Fruit fly (Drosophila melanogaster) whole organism, embryonic: ENCODE measurements around the gene sau.
A peak's percentile ranks its signal among the peaks of the same experiment; 100 is the strongest.

Experiments used
- CG10366 ChIP-seq: fragments of 200-800 bp; sonication (Bioruptor generic); IDR thresholded peaks from 2 replicates; pipeline ENCODE4 v1.3.6; 2022; ENCODE audit warnings: missing biosample characterization, missing genetic modification characterization
- CG10654 ChIP-seq: fragments of 200-800 bp; sonication (Bioruptor generic); optimal IDR thresholded peaks from 2 replicates; lab custom pipeline; 2016; ENCODE audit warnings: missing biosample characterization, missing genetic modification characterization
- CG13123 ChIP-seq: fragments of 200-800 bp; sonication (Bioruptor generic); optimal IDR thresholded peaks from 2 replicates; lab custom pipeline; 2016; ENCODE audit warnings: missing biosample characterization, missing genetic modification characterization
- CG14441 ChIP-seq: fragments of 200-800 bp; sonication (Bioruptor generic); IDR thresholded peaks from 2 replicates; pipeline ENCODE4 v1.3.6; 2022; ENCODE audit warnings: missing biosample characterization, missing genetic modification characterization
- CG14860 ChIP-seq: fragments of 200-800 bp; sonication (Bioruptor generic); IDR thresholded peaks from 3 replicates; pipeline ENCODE4 v1.3.6; 2022; ENCODE audit warnings: missing biosample characterization, missing genetic modification characterization; ENCODE audit not compliant: partially characterized antibody
- CG15011 ChIP-seq: fragments of 200-800 bp; sonication (Bioruptor generic); optimal IDR thresholded peaks from 3 replicates; lab custom pipeline; 2018; ENCODE audit warnings: missing biosample characterization, mild to moderate bottlenecking, missing genetic modification characterization
- CG18476 ChIP-seq: fragments of 200-800 bp; sonication (Bioruptor generic); optimal IDR thresholded peaks from 2 replicates; lab custom pipeline; 2016; ENCODE audit warnings: missing biosample characterization, mild to moderate bottlenecking, missing genetic modification characterization
- CG2875 ChIP-seq: fragments of 200-800 bp; sonication (Bioruptor generic); optimal IDR thresholded peaks from 2 replicates; lab custom pipeline; 2017; ENCODE audit warnings: missing biosample characterization, mild to moderate bottlenecking, missing genetic modification characterization, missing genetic modification reagents
- CG4820 ChIP-seq: fragments of 200-800 bp; sonication (Bioruptor generic); optimal IDR thresholded peaks from 3 replicates; lab custom pipeline; 2016; ENCODE audit warnings: missing biosample characterization, missing genetic modification characterization
- CG7357 ChIP-seq: fragments of 200-800 bp; sonication (Bioruptor generic); IDR thresholded peaks from 3 replicates; pipeline ENCODE4 v1.3.6; 2022; ENCODE audit warnings: missing biosample characterization, missing genetic modification characterization
- CG9932 ChIP-seq: fragments of 200-800 bp; sonication (Bioruptor generic); IDR thresholded peaks from 2 replicates; pipeline ENCODE4 v1.3.6; 2022; ENCODE audit warnings: missing biosample characterization, missing genetic modification characterization
- CHES-1-like ChIP-seq: fragments of 200-800 bp; sonication (Bioruptor generic); optimal IDR thresholded peaks from 2 replicates; lab custom pipeline; 2016; ENCODE audit warnings: missing biosample characterization, missing genetic modification characterization
- CrebB ChIP-seq: fragments of 200-800 bp; sonication (Bioruptor generic); optimal IDR thresholded peaks from 3 replicates; lab custom pipeline; 2018; ENCODE audit warnings: missing biosample characterization, mild to moderate bottlenecking, missing genetic modification characterization
- D19B ChIP-seq: fragments of 200-800 bp; sonication (Bioruptor generic); optimal IDR thresholded peaks from 2 replicates; lab custom pipeline; 2017; ENCODE audit warnings: missing biosample characterization, mild to moderate bottlenecking, missing genetic modification characterization
- Doc3 ChIP-seq: fragments of 200-800 bp; sonication (Bioruptor generic); IDR thresholded peaks from 3 replicates; pipeline ENCODE4 v1.3.6; 2022; ENCODE audit warnings: missing biosample characterization, missing genetic modification characterization; ENCODE audit not compliant: partially characterized antibody
- Gsc ChIP-seq: fragments of 200-800 bp; sonication (Bioruptor generic); IDR thresholded peaks from 2 replicates; pipeline ENCODE4 v1.3.6; 2022; ENCODE audit warnings: missing biosample characterization, missing genetic modification characterization
- Hr3 ChIP-seq: fragments of 200-800 bp; sonication (Bioruptor generic); optimal IDR thresholded peaks from 3 replicates; lab custom pipeline; 2016; ENCODE audit warnings: missing biosample characterization, missing genetic modification characterization
- Hr78 ChIP-seq, 2 experiments: fragments of 200-800 bp in 1 of 2; fragments of >200 bp in 1 of 2; sonication (Bioruptor generic) in 1 of 2; optimal IDR thresholded peaks; 2 replicates each; lab custom pipeline; 2017 to 2019; ENCODE audit warnings: missing biosample characterization in 2 of 2, missing genetic modification characterization in 2 of 2, mild to moderate bottlenecking in 1 of 2, moderate library complexity in 1 of 2
- Hsf ChIP-seq: fragments of 200-800 bp; sonication (Bioruptor generic); optimal IDR thresholded peaks from 3 replicates; lab custom pipeline; 2016; ENCODE audit warnings: missing biosample characterization, missing genetic modification characterization
- Lim3 ChIP-seq: fragments of 200-800 bp; sonication (Bioruptor generic); IDR thresholded peaks from 2 replicates; pipeline ENCODE4 v1.3.6; 2022; ENCODE audit warnings: missing biosample characterization, missing genetic modification characterization
- MBD-R2 ChIP-seq: fragments of 200-800 bp; sonication (Bioruptor generic); IDR thresholded peaks from 2 replicates; pipeline ENCODE4 v1.3.6; 2022; ENCODE audit warnings: missing biosample characterization, missing genetic modification characterization
- Mrtf ChIP-seq: fragments of 200-800 bp; sonication (Bioruptor generic); IDR thresholded peaks from 3 replicates; pipeline ENCODE4 v1.3.6; 2022; ENCODE audit warnings: missing biosample characterization, missing genetic modification characterization
- Myb ChIP-seq: fragments of 200-800 bp; sonication (Bioruptor generic); optimal IDR thresholded peaks from 2 replicates; lab custom pipeline; 2016; ENCODE audit warnings: missing biosample characterization, missing genetic modification characterization
- ara ChIP-seq: fragments of 200-800 bp; sonication (Bioruptor generic); IDR thresholded peaks from 2 replicates; pipeline ENCODE4 v1.3.6; 2022; ENCODE audit warnings: missing biosample characterization, missing genetic modification characterization
- cato ChIP-seq: fragments of 200-800 bp; sonication (Bioruptor generic); optimal IDR thresholded peaks from 2 replicates; lab custom pipeline; 2016; ENCODE audit warnings: missing biosample characterization, missing genetic modification characterization, borderline replicate concordance
- chinmo ChIP-seq: fragments of 200-800 bp; sonication (Bioruptor generic); IDR thresholded peaks from 4 replicates; pipeline ENCODE4 v1.3.6; 2022; ENCODE audit warnings: missing biosample characterization, missing genetic modification characterization; ENCODE audit not compliant: partially characterized antibody
- chm ChIP-seq: fragments of 200-800 bp; sonication (Bioruptor generic); IDR thresholded peaks from 2 replicates; pipeline ENCODE4 v1.3.6; 2022; ENCODE audit warnings: missing biosample characterization, missing genetic modification characterization
- dan ChIP-seq: fragments of 200-800 bp; sonication (Bioruptor generic); IDR thresholded peaks from 2 replicates; pipeline ENCODE4 v1.3.6; 2022; ENCODE audit warnings: missing biosample characterization, missing genetic modification characterization
- emc ChIP-seq: fragments of 200-800 bp; sonication (Bioruptor generic); optimal IDR thresholded peaks from 2 replicates; lab custom pipeline; 2016; ENCODE audit warnings: missing biosample characterization, missing genetic modification characterization
- fru ChIP-seq: fragments of >200 bp; optimal IDR thresholded peaks from 2 replicates; lab custom pipeline; 2017
- grn ChIP-seq: fragments of 200-800 bp; sonication (Bioruptor generic); optimal IDR thresholded peaks from 3 replicates; lab custom pipeline; 2017; ENCODE audit warnings: missing biosample characterization, missing genetic modification characterization
- gt ChIP-seq: fragments of 200-800 bp; sonication (Bioruptor generic); IDR thresholded peaks from 2 replicates; pipeline ENCODE4 v1.3.6; 2022; ENCODE audit warnings: missing biosample characterization, missing genetic modification characterization
- hkb ChIP-seq, 2 experiments: fragments of 200-800 bp in 1 of 2; fragments of >200 bp in 1 of 2; sonication (Bioruptor generic) in 1 of 2; IDR thresholded peaks in 1 of 2; optimal IDR thresholded peaks in 1 of 2; 2 replicates each; pipeline versions ENCODE4 v1.3.6 to Lab custom; 2017 to 2022; ENCODE audit warnings: missing biosample characterization in 1 of 2, missing genetic modification characterization in 1 of 2
- jigr1 ChIP-seq: fragments of 200-800 bp; sonication (Bioruptor generic); IDR thresholded peaks from 3 replicates; pipeline ENCODE4 v1.3.6; 2022; ENCODE audit warnings: missing biosample characterization, missing genetic modification characterization
- lab ChIP-seq: fragments of 200-800 bp; sonication (Bioruptor generic); optimal IDR thresholded peaks from 3 replicates; lab custom pipeline; 2017; ENCODE audit warnings: missing biosample characterization, missing genetic modification characterization, mild to moderate bottlenecking, moderate library complexity, missing genetic modification reagents
- lmd ChIP-seq: fragments of 200-800 bp; sonication (Bioruptor generic); IDR thresholded peaks from 2 replicates; pipeline ENCODE4 v1.3.6; 2022; ENCODE audit warnings: missing biosample characterization, missing genetic modification characterization
- nerfin-2 ChIP-seq: fragments of 200-800 bp; sonication (Bioruptor generic); IDR thresholded peaks from 2 replicates; pipeline ENCODE4 v1.3.6; 2022; ENCODE audit warnings: missing biosample characterization, missing genetic modification characterization; ENCODE audit not compliant: partially characterized antibody
- pan ChIP-seq, 4 experiments: fragments of >200 bp in 3 of 4; fragments of 200-800 bp in 1 of 4; sonication (Bioruptor generic) in 1 of 4; optimal IDR thresholded peaks in 3 of 4; IDR thresholded peaks in 1 of 4; 2 replicates each; pipeline versions ENCODE4 v1.3.6 to Lab custom; 2017 to 2022; ENCODE audit warnings: missing biosample characterization in 2 of 4, missing genetic modification characterization in 2 of 4, mixed read lengths in 1 of 4
- peb ChIP-seq: fragments of 200-800 bp; sonication (Bioruptor generic); IDR thresholded peaks from 2 replicates; pipeline ENCODE4 v1.3.6; 2022; ENCODE audit warnings: missing biosample characterization, missing genetic modification characterization
- pzg ChIP-seq: fragments of 200-800 bp; sonication (Bioruptor generic); optimal IDR thresholded peaks from 3 replicates; lab custom pipeline; 2018; ENCODE audit warnings: missing biosample characterization, mild to moderate bottlenecking, missing genetic modification characterization, moderate library complexity
- rib ChIP-seq: fragments of 200-800 bp; sonication (Bioruptor generic); IDR thresholded peaks from 2 replicates; pipeline ENCODE4 v1.3.6; 2022; ENCODE audit warnings: missing biosample characterization, missing genetic modification characterization
- salm ChIP-seq: fragments of 200-800 bp; sonication (Bioruptor generic); optimal IDR thresholded peaks from 2 replicates; lab custom pipeline; 2018; ENCODE audit warnings: missing biosample characterization, mild to moderate bottlenecking, missing genetic modification characterization
- sd ChIP-seq: fragments of 200-800 bp; sonication (Bioruptor generic); optimal IDR thresholded peaks from 3 replicates; lab custom pipeline; 2018; ENCODE audit warnings: missing biosample characterization, mild to moderate bottlenecking, missing genetic modification characterization, moderate library complexity
- sens-2 ChIP-seq: fragments of 200-800 bp; sonication (Bioruptor generic); IDR thresholded peaks from 2 replicates; pipeline ENCODE4 v1.3.6; 2022; ENCODE audit warnings: missing biosample characterization, missing genetic modification characterization
- ssp ChIP-seq: fragments of 200-800 bp; sonication (Bioruptor generic); IDR thresholded peaks from 2 replicates; pipeline ENCODE4 v1.3.6; 2022; ENCODE audit warnings: missing biosample characterization, missing genetic modification characterization
- tio ChIP-seq: fragments of 200-800 bp; sonication (Bioruptor generic); optimal IDR thresholded peaks from 2 replicates; lab custom pipeline; 2017; ENCODE audit warnings: missing biosample characterization, missing genetic modification characterization, inconsistent platforms
- twi ChIP-seq: fragments of 200-800 bp; optimal IDR thresholded peaks from 2 replicates; lab custom pipeline; 2019; ENCODE audit warnings: missing biosample characterization, mild to moderate bottlenecking, missing genetic modification characterization, moderate library complexity
- yki ChIP-seq: fragments of >200 bp; optimal IDR thresholded peaks from 3 replicates; lab custom pipeline; 2018

Gene sau

dm6 chr2L:2226259-2227121 lies at the start of gene sau, which contains the start of gene CG15387 (continued):
- TF ChIP-seq chinmo (GFP tag; lab: Robert Waterston, UW) (peak; percentile 87), CG14860 (GFP tag; lab: Robert Waterston, UW) (peak; percentile 89), Gsc (GFP tag; lab: Robert Waterston, UW) (no peak), fru (no peak), CG2875 (GFP tag; lab: Kevin White, UChicago) (peak; percentile 58), tio (peak; percentile 81), pzg (peak; percentile 71), CrebB (peak; percentile 81), lab (GFP tag; lab: Kevin White, UChicago) (peak; percentile 91), CG14441 (GFP tag; lab: Robert Waterston, UW) (peak; percentile 82), Hsf (GFP tag; lab: Kevin White, UChicago) (peak; percentile 93), sd (tag; lab: Kevin White, UChicago) (peak; percentile 68), CG10366 (GFP tag; lab: Robert Waterston, UW) (peak; percentile 80), CG13123 (GFP tag; lab: Kevin White, UChicago) (peak; percentile 85), Doc3 (peak; percentile 97), CG9932 (peak; percentile 91), CG7357 (peak; percentile 64; the same call in 1 of the 3 replicates), Mrtf (GFP tag; lab: Robert Waterston, UW) (peak; percentile 70; the same call in 2 of the 3 replicates), Lim3 (GFP tag; lab: Robert Waterston, UW) (no peak), CG15011 (GFP tag; lab: Kevin White, UChicago) (peak; percentile 73), pan (optimal IDR thresholded peaks at IDR 0.05; lab: Kevin White, UChicago) (no peak), pan (GFP tag; optimal IDR thresholded peaks at IDR 0.05 in 1 of 2, IDR thresholded peaks at IDR 0.05 in 1 of 2) (peak in 1 of 2 experiments; percentile 87), rib (GFP tag; lab: Robert Waterston, UW) (peak; percentile 75), sens-2 (GFP tag; lab: Robert Waterston, UW) (no peak), Hr3 (GFP tag; lab: Kevin White, UChicago) (peak; percentile 85), lmd (GFP tag; lab: Robert Waterston, UW) (peak; percentile 82), D19B (GFP tag; lab: Kevin White, UChicago) (peak; percentile 56), emc (peak; percentile 68), CG4820 (peak; percentile 79), twi (tag; lab: Kevin White, UChicago) (peak; percentile 78), grn (GFP tag; lab: Kevin White, UChicago) (peak; percentile 34), Hr78 (GFP tag; optimal IDR thresholded peaks at IDR 0.05; lab: Kevin White, UChicago) (peak in 1 of 2 experiments; percentile 51), gt (GFP tag; lab: Robert Waterston, UW) (peak; percentile 71), salm (peak; percentile 58), peb (GFP tag; lab: Robert Waterston, UW) (peak; percentile 55; the same call in 1 of the 2 replicates), CG10654 (GFP tag; lab: Kevin White, UChicago) (peak; percentile 87), MBD-R2 (peak; percentile 90), ssp (GFP tag; lab: Robert Waterston, UW) (peak; percentile 74), Myb (peak; percentile 80), jigr1 (GFP tag; lab: Robert Waterston, UW) (no peak), hkb (optimal IDR thresholded peaks at IDR 0.05; lab: Kevin White, UChicago) (no peak), hkb (GFP tag; IDR thresholded peaks at IDR 0.05; lab: Robert Waterston, UW) (peak; percentile 86), chm (GFP tag; lab: Robert Waterston, UW) (peak; percentile 82), cato (GFP tag; lab: Kevin White, UChicago) (peak; percentile 76), CG18476 (GFP tag; lab: Kevin White, UChicago) (peak; percentile 89), dan (GFP tag; lab: Robert Waterston, UW) (no peak), nerfin-2 (GFP tag; lab: Robert Waterston, UW) (peak; percentile 85), ara (GFP tag; lab: Robert Waterston, UW) (peak; percentile 82), yki (no peak), CHES-1-like (GFP tag; lab: Kevin White, UChicago) (peak; percentile 90)
